Worm (Caenorhabditis elegans): ENCODE results near the gene F53B3.5.

- TF ChIP-seq him-1 (tag; optimal IDR thresholded peaks at IDR 0.05): no peak
- no peak for TF ChIP-seq W03F9.2 (tag; optimal IDR thresholded peaks at IDR 0.05)
These were observed at the start of gene F53B3.5 for ce11 chrX:2879529-2880265.
